Fruit fly (Drosophila melanogaster) whole organism: Measurements from ENCODE around the gene CG2663.

Source experiments
- Dll ChIP-seq: fragments of >200 bp; optimal IDR thresholded peaks from 2 replicates; lab custom pipeline; 2017
- usp ChIP-seq: fragments of >200 bp; optimal IDR thresholded peaks from 2 replicates; lab custom pipeline; 2017; ENCODE audit warnings: missing biosample characterization, missing genetic modification characterization, mixed read lengths

dm6 chr3R:5403963-5404362, at the start of gene CG2663:
- TF ChIP-seq usp (GFP tag; lab: Kevin White, UChicago) = no peak
- TF ChIP-seq Dll = no peak
